Worm (Caenorhabditis elegans) whole organism, young adult: ENCODE measurements around the gene grd-8.

Experiments used
- B0019.2 ChIP-seq: fragments of 200-800 bp; sonication (Bioruptor generic); conservative IDR thresholded peaks from 2 replicates; pipeline ENCODE4 v1.3.6; 2022; ENCODE audit warnings: missing genetic modification reagents, missing genetic modification characterization, missing compliant biosample characterization
- B0035.1 ChIP-seq: sonication (generic microtip); optimal IDR thresholded peaks from 2 replicates; lab custom pipeline; 2016; ENCODE audit warnings: missing genetic modification characterization, mild to moderate bottlenecking, missing compliant biosample characterization, missing genotype, missing genetic modification reagents
- B0261.1 ChIP-seq: sonication (generic microtip); optimal IDR thresholded peaks from 2 replicates; lab custom pipeline; 2016; ENCODE audit warnings: mild to moderate bottlenecking, missing genetic modification characterization, moderate library complexity, missing compliant biosample characterization
- C06A6.2 ChIP-seq: fragments of 200-800 bp; sonication (Bioruptor generic); conservative IDR thresholded peaks from 2 replicates; pipeline ENCODE4 v1.3.6; 2022; ENCODE audit warnings: missing genetic modification characterization, missing compliant biosample characterization
- D2030.7 ChIP-seq: fragments of 200-800 bp; sonication (Bioruptor generic); IDR thresholded peaks from 2 replicates; pipeline ENCODE4 v1.3.6; 2022; ENCODE audit warnings: missing genetic modification reagents, missing genetic modification characterization, missing compliant biosample characterization
- F10E7.11 ChIP-seq: sonication (generic microtip); optimal IDR thresholded peaks from 2 replicates; lab custom pipeline; 2017; ENCODE audit warnings: mild to moderate bottlenecking, missing genetic modification characterization, moderate library complexity, missing compliant biosample characterization
- F22D6.2 ChIP-seq: sonication (generic microtip); optimal IDR thresholded peaks from 2 replicates; lab custom pipeline; 2016; ENCODE audit warnings: mild to moderate bottlenecking, missing genetic modification characterization, missing compliant biosample characterization
- F37B4.10 ChIP-seq: fragments of 200-800 bp; sonication (Bioruptor generic); IDR thresholded peaks from 2 replicates; pipeline ENCODE4 v1.3.6; 2022; ENCODE audit warnings: missing genetic modification characterization, missing compliant biosample characterization
- F39B2.1 ChIP-seq: fragments of 200-800 bp; sonication (Bioruptor generic); IDR thresholded peaks from 2 replicates; pipeline ENCODE4 v1.3.6; 2022; ENCODE audit warnings: missing genetic modification reagents, missing genetic modification characterization, missing compliant biosample characterization
- F49E8.2 ChIP-seq: sonication (generic microtip); optimal IDR thresholded peaks from 3 replicates; lab custom pipeline; 2017; ENCODE audit warnings: missing genetic modification characterization, mild to moderate bottlenecking, missing compliant biosample characterization, antibody characterized with exemption, moderate library complexity; ENCODE audit not compliant: insufficient read depth
- F57A8.1 ChIP-seq: fragments of 200-800 bp; sonication (Bioruptor generic); optimal IDR thresholded peaks from 2 replicates; lab custom pipeline; 2018; ENCODE audit warnings: mild to moderate bottlenecking, missing genetic modification characterization, moderate library complexity, missing compliant biosample characterization
- F57C9.4 ChIP-seq: sonication (generic microtip); optimal IDR thresholded peaks from 2 replicates; lab custom pipeline; 2017; ENCODE audit warnings: mild to moderate bottlenecking, missing genetic modification characterization, missing compliant biosample characterization
- T07F8.4 ChIP-seq: sonication (generic microtip); optimal IDR thresholded peaks from 2 replicates; lab custom pipeline; 2016; ENCODE audit warnings: mild to moderate bottlenecking, missing genetic modification characterization, moderate library complexity, missing compliant biosample characterization
- T26A5.8 ChIP-seq: sonication (generic microtip); optimal IDR thresholded peaks from 2 replicates; lab custom pipeline; 2016; ENCODE audit warnings: missing genetic modification characterization, missing compliant biosample characterization
- Y53F4B.3 ChIP-seq: fragments of 200-800 bp; sonication (Bioruptor generic); IDR thresholded peaks from 2 replicates; pipeline ENCODE4 v1.3.6; 2022; ENCODE audit warnings: missing genetic modification reagents, missing genetic modification characterization, missing compliant biosample characterization
- Y53G8AR.9 ChIP-seq: fragments of 200-800 bp; sonication (Bioruptor generic); conservative IDR thresholded peaks from 2 replicates; pipeline ENCODE4 v1.3.6; 2022; ENCODE audit warnings: missing genetic modification reagents, missing genetic modification characterization, missing compliant biosample characterization
- attf-3 ChIP-seq: fragments of 200-800 bp; sonication (Bioruptor generic); conservative IDR thresholded peaks from 2 replicates; pipeline ENCODE4 v1.3.6; 2022; ENCODE audit warnings: missing genetic modification reagents, missing genetic modification characterization, missing compliant biosample characterization
- attf-5 ChIP-seq: fragments of 200-800 bp; sonication (Bioruptor generic); optimal IDR thresholded peaks from 2 replicates; lab custom pipeline; 2018; ENCODE audit warnings: mild to moderate bottlenecking, missing genetic modification characterization, missing compliant biosample characterization
- attf-6 ChIP-seq: fragments of 200-800 bp; sonication (Bioruptor generic); IDR thresholded peaks from 2 replicates; pipeline ENCODE4 v1.3.6; 2022; ENCODE audit warnings: missing genetic modification reagents, missing genetic modification characterization, missing compliant biosample characterization
- bed-1 ChIP-seq: fragments of 200-800 bp; sonication (Bioruptor generic); IDR thresholded peaks from 2 replicates; pipeline ENCODE4 v1.3.6; 2022; ENCODE audit warnings: missing genetic modification reagents, missing genetic modification characterization, missing compliant biosample characterization
- cebp-1 ChIP-seq, 2 experiments: fragments of 200-800 bp in 1 of 2; sonication (Bioruptor generic) in 1 of 2; sonication (generic microtip) in 1 of 2; IDR thresholded peaks in 1 of 2; optimal IDR thresholded peaks in 1 of 2; 2 replicates each; pipeline versions ENCODE4 v1.3.6 to Lab custom; 2017 to 2022; ENCODE audit warnings: missing compliant biosample characterization in 2 of 2, missing genetic modification characterization in 2 of 2, mild to moderate bottlenecking in 1 of 2, missing genetic modification reagents in 1 of 2, moderate library complexity in 1 of 2
- chd-7 ChIP-seq: sonication (generic microtip); optimal IDR thresholded peaks from 2 replicates; lab custom pipeline; 2016; ENCODE audit warnings: mild to moderate bottlenecking, missing genetic modification characterization, moderate library complexity, missing compliant biosample characterization
- die-1 ChIP-seq: sonication (generic microtip); optimal IDR thresholded peaks from 2 replicates; lab custom pipeline; 2016; ENCODE audit warnings: missing genotype, mild to moderate bottlenecking, missing genetic modification characterization, missing compliant biosample characterization
- egl-18 ChIP-seq: fragments of 200-800 bp; sonication (Bioruptor generic); IDR thresholded peaks from 2 replicates; pipeline ENCODE4 v1.3.6; 2022; ENCODE audit warnings: missing genetic modification reagents, missing genetic modification characterization, missing compliant biosample characterization
- egl-44 ChIP-seq: fragments of 200-800 bp; sonication (Bioruptor generic); IDR thresholded peaks from 2 replicates; pipeline ENCODE4 v1.3.6; 2022; ENCODE audit warnings: missing genetic modification reagents, missing genetic modification characterization, missing compliant biosample characterization
- gei-17 ChIP-seq: fragments of 200-800 bp; sonication (Bioruptor generic); optimal IDR thresholded peaks from 2 replicates; lab custom pipeline; 2018; ENCODE audit warnings: mild to moderate bottlenecking, missing genetic modification characterization, missing compliant biosample characterization
- him-1 ChIP-seq: sonication (generic microtip); optimal IDR thresholded peaks from 2 replicates; lab custom pipeline; 2016; ENCODE audit warnings: missing genotype, missing genetic modification reagents, missing genetic modification characterization, missing compliant biosample characterization
- hsf-1 ChIP-seq: fragments of 200-800 bp; sonication (Bioruptor generic); IDR thresholded peaks from 2 replicates; pipeline ENCODE4 v1.3.6; 2022; ENCODE audit warnings: missing genetic modification reagents, missing genetic modification characterization, missing compliant biosample characterization
- let-526 ChIP-seq: fragments of 200-800 bp; sonication (Bioruptor generic); IDR thresholded peaks from 2 replicates; pipeline ENCODE4 v1.3.6; 2022; ENCODE audit warnings: missing genetic modification reagents, missing genetic modification characterization, missing compliant biosample characterization
- let-607 ChIP-seq, 2 experiments: fragments of 200-800 bp in 1 of 2; sonication (Bioruptor generic) in 1 of 2; sonication (generic microtip) in 1 of 2; optimal IDR thresholded peaks; 2 replicates each; lab custom pipeline; 2016 to 2018; ENCODE audit warnings: mild to moderate bottlenecking in 2 of 2, missing compliant biosample characterization in 2 of 2, missing genetic modification characterization in 2 of 2, moderate library complexity in 2 of 2, missing genotype in 1 of 2
- lin-54 ChIP-seq: fragments of 200-800 bp; sonication (Bioruptor generic); optimal IDR thresholded peaks from 2 replicates; lab custom pipeline; 2018; ENCODE audit warnings: mild to moderate bottlenecking, missing genetic modification characterization, missing compliant biosample characterization
- lir-1 ChIP-seq: fragments of 200-800 bp; sonication (Bioruptor generic); conservative IDR thresholded peaks from 2 replicates; pipeline ENCODE4 v1.3.6; 2022; ENCODE audit warnings: missing genetic modification reagents, missing genetic modification characterization, missing compliant biosample characterization
- lsl-1 ChIP-seq: fragments of 200-800 bp; sonication (Bioruptor generic); optimal IDR thresholded peaks from 2 replicates; lab custom pipeline; 2018; ENCODE audit warnings: mild to moderate bottlenecking, missing genetic modification characterization, moderate library complexity, missing compliant biosample characterization
- madf-10 ChIP-seq: sonication (generic microtip); optimal IDR thresholded peaks from 2 replicates; lab custom pipeline; 2016; ENCODE audit warnings: mild to moderate bottlenecking, missing genetic modification characterization, missing compliant biosample characterization
- madf-3 ChIP-seq: fragments of 200-800 bp; sonication (Bioruptor generic); IDR thresholded peaks from 2 replicates; pipeline ENCODE4 v1.3.6; 2022; ENCODE audit warnings: missing genetic modification reagents, missing genetic modification characterization, missing compliant biosample characterization
- mxl-1 ChIP-seq: sonication (generic microtip); optimal IDR thresholded peaks from 2 replicates; lab custom pipeline; 2016; ENCODE audit warnings: missing genetic modification characterization, missing compliant biosample characterization
- nfya-1 ChIP-seq: sonication (generic microtip); optimal IDR thresholded peaks from 2 replicates; lab custom pipeline; 2017; ENCODE audit warnings: antibody characterized with exemption, missing compliant biosample characterization, missing genetic modification characterization, borderline replicate concordance; ENCODE audit not compliant: insufficient read depth
- nfya-2 ChIP-seq: fragments of 200-800 bp; sonication (Bioruptor generic); IDR thresholded peaks from 2 replicates; pipeline ENCODE4 v1.3.6; 2022; ENCODE audit warnings: missing genetic modification reagents, missing genetic modification characterization, missing compliant biosample characterization
- nfyb-1 ChIP-seq: fragments of 200-800 bp; sonication (Bioruptor generic); IDR thresholded peaks from 2 replicates; pipeline ENCODE4 v1.3.6; 2022; ENCODE audit warnings: missing genetic modification reagents, missing genetic modification characterization, missing compliant biosample characterization
- nhr-27 ChIP-seq: fragments of 200-800 bp; sonication (Bioruptor generic); optimal IDR thresholded peaks from 2 replicates; lab custom pipeline; 2018; ENCODE audit warnings: mild to moderate bottlenecking, missing genetic modification characterization, moderate library complexity, missing compliant biosample characterization
- nhr-80 ChIP-seq: sonication (generic microtip); optimal IDR thresholded peaks from 2 replicates; lab custom pipeline; 2016; ENCODE audit warnings: missing genetic modification characterization, missing compliant biosample characterization
- pbrm-1 ChIP-seq: fragments of 200-800 bp; sonication (Bioruptor generic); IDR thresholded peaks from 2 replicates; pipeline ENCODE4 v1.3.6; 2022; ENCODE audit warnings: missing genetic modification reagents, missing genetic modification characterization, missing compliant biosample characterization
- pha-4 ChIP-seq: fragments of 150-350 bp; sonication (generic microtip); optimal IDR thresholded peaks from 2 replicates; lab custom pipeline; 2014; ENCODE audit warnings: missing biosample characterization, missing genetic modification reagents, missing genetic modification characterization
- rcor-1 ChIP-seq: fragments of 200-800 bp; sonication (Bioruptor generic); IDR thresholded peaks from 2 replicates; pipeline ENCODE4 v1.3.6; 2022; ENCODE audit warnings: missing genetic modification reagents, missing genetic modification characterization, missing compliant biosample characterization
- tlf-1 ChIP-seq: fragments of 200-800 bp; sonication (Bioruptor generic); optimal IDR thresholded peaks from 2 replicates; lab custom pipeline; 2018; ENCODE audit warnings: mild to moderate bottlenecking, missing genetic modification characterization, missing compliant biosample characterization
- xnd-1 ChIP-seq: sonication (generic microtip); optimal IDR thresholded peaks from 2 replicates; lab custom pipeline; 2016; ENCODE audit warnings: missing genotype, missing genetic modification reagents, missing genetic modification characterization, missing compliant biosample characterization
- ztf-18 ChIP-seq: sonication (generic microtip); optimal IDR thresholded peaks from 2 replicates; lab custom pipeline; 2016; ENCODE audit warnings: missing genotype, mild to moderate bottlenecking, missing genetic modification characterization, missing compliant biosample characterization
- ztf-3 ChIP-seq: fragments of 200-800 bp; sonication (Bioruptor generic); optimal IDR thresholded peaks from 2 replicates; lab custom pipeline; 2018; ENCODE audit warnings: mild to moderate bottlenecking, missing genetic modification characterization, missing compliant biosample characterization
- ztf-6 ChIP-seq: fragments of 200-800 bp; sonication (Bioruptor generic); IDR thresholded peaks from 2 replicates; pipeline ENCODE4 v1.3.6; 2022; ENCODE audit warnings: missing genetic modification reagents, missing genetic modification characterization, missing compliant biosample characterization

grd-8 gene

ce11 chrV:7854603-7855002, 12.3 kb downstream of the grd-8 start, which contains the start of the genes C37C3.9 and C37C3.18 (continued):
- TF ChIP-seq F37B4.10 (GFP tag; lab: Robert Waterston, UW) = no peak
- no peak for TF ChIP-seq madf-10 (tag; lab: Kevin White, UChicago)
- TF ChIP-seq C06A6.2 = no peak
- peak; percentile 71 for TF ChIP-seq nhr-80 (tag; lab: Kevin White, UChicago)
- no peak for TF ChIP-seq egl-18 (GFP tag; lab: Robert Waterston, UW)
- no peak for TF ChIP-seq B0019.2
- TF ChIP-seq let-526 = peak; percentile 50; the same call in 1 of the 2 replicates
- no peak for TF ChIP-seq B0035.1 (tag; lab: Kevin White, UChicago)
- no peak for TF ChIP-seq ztf-3 (GFP tag; lab: Kevin White, UChicago)
- no peak for TF ChIP-seq D2030.7 (GFP tag; lab: Robert Waterston, UW)
- TF ChIP-seq gei-17 (GFP tag; lab: Kevin White, UChicago) = no peak
- TF ChIP-seq bed-1 = no peak
- TF ChIP-seq F22D6.2 = no peak
- TF ChIP-seq F10E7.11 (tag; lab: Kevin White, UChicago) = no peak
- peak; percentile 41 for TF ChIP-seq chd-7 (tag; lab: Kevin White, UChicago)
- TF ChIP-seq T07F8.4 (tag; lab: Kevin White, UChicago) = no peak
- no peak for TF ChIP-seq Y53F4B.3 (GFP tag; lab: Robert Waterston, UW)
- no peak for TF ChIP-seq B0261.1 (tag; lab: Kevin White, UChicago)
- TF ChIP-seq let-607 (tag; optimal IDR thresholded peaks at IDR 0.05; lab: Kevin White, UChicago) = peak; percentile 73 to 90
- TF ChIP-seq tlf-1 = no peak
- peak; percentile 54; the same call in 1 of the 2 replicates for TF ChIP-seq pbrm-1
- TF ChIP-seq egl-44 = no peak
- TF ChIP-seq lsl-1 (GFP tag; lab: Kevin White, UChicago) = no peak
- no peak for TF ChIP-seq F49E8.2 (tag; lab: Kevin White, UChicago)
- TF ChIP-seq lin-54 = peak; percentile 33
- no peak for TF ChIP-seq mxl-1 (tag; lab: Kevin White, UChicago)
- TF ChIP-seq xnd-1 (tag; lab: Kevin White, UChicago) = no peak
- TF ChIP-seq madf-3 = no peak
- TF ChIP-seq hsf-1 (GFP tag; lab: Robert Waterston, UW) = 0 out of 2 replicates have a peak, but pooled peaks have one; percentile 32
- no peak for TF ChIP-seq ztf-18
- TF ChIP-seq nfya-2 (GFP tag; lab: Robert Waterston, UW) = no peak
- TF ChIP-seq pha-4 = no peak
- no peak for TF ChIP-seq nfya-1 (tag; lab: Kevin White, UChicago)
- no peak for TF ChIP-seq die-1 (tag; lab: Kevin White, UChicago)
- no peak for TF ChIP-seq rcor-1 (GFP tag; lab: Robert Waterston, UW)
- peak; percentile 90 for TF ChIP-seq cebp-1 (GFP tag; IDR thresholded peaks at IDR 0.05; lab: Robert Waterston, UW)
- TF ChIP-seq cebp-1 (tag; optimal IDR thresholded peaks at IDR 0.05; lab: Kevin White, UChicago) = peak; percentile 97
- TF ChIP-seq nfyb-1 (GFP tag; lab: Robert Waterston, UW) = peak; percentile 86
- TF ChIP-seq attf-6 (GFP tag; lab: Robert Waterston, UW) = no peak
- no peak for TF ChIP-seq F39B2.1 (GFP tag; lab: Robert Waterston, UW)
- TF ChIP-seq him-1 (tag; lab: Kevin White, UChicago) = no peak
- TF ChIP-seq F57C9.4 = no peak
- no peak for TF ChIP-seq F57A8.1 (GFP tag; lab: Kevin White, UChicago)
- no peak for TF ChIP-seq lir-1 (GFP tag; lab: Robert Waterston, UW)
- no peak for TF ChIP-seq attf-3 (GFP tag; lab: Robert Waterston, UW)
- no peak for TF ChIP-seq ztf-6 (GFP tag; lab: Robert Waterston, UW)
- peak; percentile 65 for TF ChIP-seq attf-5 (GFP tag; lab: Kevin White, UChicago)
- TF ChIP-seq nhr-27 (tag; lab: Kevin White, UChicago) = no peak
- TF ChIP-seq T26A5.8 (tag; lab: Kevin White, UChicago) = no peak
- 0 out of 2 replicates have a peak, but pooled peaks have one; percentile 11 for TF ChIP-seq Y53G8AR.9
